In genomic region chr3R:21627752-21628151, dm6 we compare ENCODE assay signal across 1 fruit fly cellular context.
TF ChIP-seq lines count a peak whose summit lies in the region.

No protein-coding gene starts in this region.

TF ChIP-seq in whole organism, embryonic, 481 proteins besides CTCF, POLR2A, EP300 and RAD21 (continued from another document and continues in another):
- peak; percentile 64; the same call in 1 of the 2 replicates for TF ChIP-seq seq (GFP tag; IDR thresholded peaks at IDR 0.05; lab: Robert Waterston, UW)
- TF ChIP-seq CG14014 (GFP tag; IDR thresholded peaks at IDR 0.05; lab: Robert Waterston, UW), result peak; percentile 79
- TF ChIP-seq unpg (GFP tag; optimal IDR thresholded peaks at IDR 0.05; lab: Kevin White, UChicago), result peak; percentile 79
- TF ChIP-seq H15 (GFP tag; IDR thresholded peaks at IDR 0.05; lab: Robert Waterston, UW), result peak; percentile 53; the same call in 2 of the 3 replicates
- peak; percentile 32 for TF ChIP-seq CG4854 (GFP tag; optimal IDR thresholded peaks at IDR 0.05; lab: Kevin White, UChicago)
- peak; percentile 17 for TF ChIP-seq CG18476 (GFP tag; optimal IDR thresholded peaks at IDR 0.05; lab: Kevin White, UChicago)
- peak; percentile 29 for TF ChIP-seq Dip3 (GFP tag; optimal IDR thresholded peaks at IDR 0.05; lab: Kevin White, UChicago)
- TF ChIP-seq CG17361 (GFP tag; IDR thresholded peaks at IDR 0.05; lab: Robert Waterston, UW), result peak; percentile 74
- peak; percentile 68 for TF ChIP-seq CG8388 (GFP tag; optimal IDR thresholded peaks at IDR 0.05; lab: Kevin White, UChicago)
- TF ChIP-seq emc (GFP tag; optimal IDR thresholded peaks at IDR 0.05; lab: Kevin White, UChicago), result no peak
- TF ChIP-seq MESR4 (GFP tag; optimal IDR thresholded peaks at IDR 0.05; lab: Kevin White, UChicago), result no peak
- peak; percentile 70 for TF ChIP-seq CG10979 (tag; optimal IDR thresholded peaks at IDR 0.05; lab: Kevin White, UChicago)
- peak; percentile 81 for TF ChIP-seq CG7839 (tag; optimal IDR thresholded peaks at IDR 0.05; lab: Kevin White, UChicago)
- TF ChIP-seq Hr3 (GFP tag; optimal IDR thresholded peaks at IDR 0.05; lab: Kevin White, UChicago), result peak; percentile 53
- no peak for TF ChIP-seq CG2129 (GFP tag; IDR thresholded peaks at IDR 0.05; lab: Robert Waterston, UW; ENCODE audit: partially characterized antibody)
- TF ChIP-seq pb (GFP tag; optimal IDR thresholded peaks at IDR 0.05; lab: Kevin White, UChicago), result no peak
- TF ChIP-seq CG9876 (GFP tag; optimal IDR thresholded peaks at IDR 0.05; lab: Kevin White, UChicago), result no peak
- TF ChIP-seq dmrt99B (tag; optimal IDR thresholded peaks at IDR 0.05; lab: Kevin White, UChicago), result peak; percentile 65
- peak; percentile 39 for TF ChIP-seq gcm (GFP tag; optimal IDR thresholded peaks at IDR 0.05; lab: Kevin White, UChicago)
- TF ChIP-seq onecut (GFP tag; IDR thresholded peaks at IDR 0.05; lab: Robert Waterston, UW), result no peak; the same call in 1 of the 2 replicates
- peak; percentile 70 for TF ChIP-seq CG31224 (GFP tag; IDR thresholded peaks at IDR 0.05; lab: Robert Waterston, UW)
- peak; percentile 60 for TF ChIP-seq BtbVII (GFP tag; optimal IDR thresholded peaks at IDR 0.05; lab: Kevin White, UChicago)
- TF ChIP-seq CG10565 (GFP tag; optimal IDR thresholded peaks at IDR 0.05; lab: Kevin White, UChicago), result no peak
- TF ChIP-seq C15 (GFP tag; IDR thresholded peaks at IDR 0.05; lab: Robert Waterston, UW), result no peak
- TF ChIP-seq CG17912 (GFP tag; optimal IDR thresholded peaks at IDR 0.05; lab: Kevin White, UChicago), result no peak
- TF ChIP-seq Sry-β (GFP tag; optimal IDR thresholded peaks at IDR 0.05; lab: Kevin White, UChicago), result no peak
- TF ChIP-seq Atf3 (GFP tag; optimal IDR thresholded peaks at IDR 0.05; lab: Kevin White, UChicago), result no peak
- peak; percentile 67 for TF ChIP-seq CG12659 (GFP tag; optimal IDR thresholded peaks at IDR 0.05; lab: Kevin White, UChicago)
- TF ChIP-seq kni (GFP tag; optimal IDR thresholded peaks at IDR 0.05; lab: Kevin White, UChicago), result no peak
- TF ChIP-seq bcd (GFP tag; optimal IDR thresholded peaks at IDR 0.05; lab: Kevin White, UChicago), result peak; percentile 60
- TF ChIP-seq D (optimal IDR thresholded peaks at IDR 0.05; lab: Kevin White, UChicago), result no peak
- peak; percentile 34 for TF ChIP-seq D (GFP tag; optimal IDR thresholded peaks at IDR 0.05; lab: Kevin White, UChicago)
- TF ChIP-seq CG12299 (tag; optimal IDR thresholded peaks at IDR 0.05; lab: Kevin White, UChicago), result peak; percentile 41
- TF ChIP-seq ato (GFP tag; IDR thresholded peaks at IDR 0.05; lab: Robert Waterston, UW; ENCODE audit: partially characterized antibody), result no peak
- peak; percentile 45 for TF ChIP-seq ems (GFP tag; optimal IDR thresholded peaks at IDR 0.05; lab: Kevin White, UChicago)
- TF ChIP-seq HLH3B (GFP tag; IDR thresholded peaks at IDR 0.05; lab: Robert Waterston, UW), result peak; percentile 67
- peak; percentile 45 for TF ChIP-seq CG12942 (GFP tag; optimal IDR thresholded peaks at IDR 0.05; lab: Kevin White, UChicago)
- peak; percentile 87 for TF ChIP-seq sob (GFP tag; IDR thresholded peaks at IDR 0.05; lab: Robert Waterston, UW)
- no peak for TF ChIP-seq fd64A (GFP tag; optimal IDR thresholded peaks at IDR 0.05; lab: Kevin White, UChicago)
- no peak for TF ChIP-seq Neu2 (GFP tag; optimal IDR thresholded peaks at IDR 0.05; lab: Kevin White, UChicago; ENCODE audit: borderline replicate concordance)
- peak; percentile 85; the same call in 2 of the 3 replicates for TF ChIP-seq dysf (GFP tag; IDR thresholded peaks at IDR 0.05; lab: Robert Waterston, UW)
- no peak for TF ChIP-seq BEAF-32 (GFP tag; optimal IDR thresholded peaks at IDR 0.05; lab: Kevin White, UChicago)
- TF ChIP-seq CG14860 (GFP tag; IDR thresholded peaks at IDR 0.05; lab: Robert Waterston, UW; ENCODE audit: partially characterized antibody), result no peak
- TF ChIP-seq cas (GFP tag; IDR thresholded peaks at IDR 0.05; lab: Robert Waterston, UW), result 0 out of 2 replicates have a peak, but pooled peaks have one; percentile 43
- TF ChIP-seq caup (GFP tag; optimal IDR thresholded peaks at IDR 0.05; lab: Kevin White, UChicago; ENCODE audit: severe bottlenecking), result peak; percentile 76
- no peak for TF ChIP-seq bbx (GFP tag; IDR thresholded peaks at IDR 0.05; lab: Robert Waterston, UW; ENCODE audit: partially characterized antibody)
- TF ChIP-seq schlank (tag; optimal IDR thresholded peaks at IDR 0.05; lab: Kevin White, UChicago), result peak; percentile 36
- TF ChIP-seq CG10267 (tag; optimal IDR thresholded peaks at IDR 0.05; lab: Kevin White, UChicago), result peak; percentile 48
- TF ChIP-seq CG6254 (GFP tag; optimal IDR thresholded peaks at IDR 0.05; lab: Kevin White, UChicago), result peak; percentile 52
- TF ChIP-seq CG34376 (GFP tag; optimal IDR thresholded peaks at IDR 0.05; lab: Kevin White, UChicago), result no peak
- peak; percentile 56 for TF ChIP-seq CG6813 (GFP tag; optimal IDR thresholded peaks at IDR 0.05; lab: Kevin White, UChicago)
- no peak for TF ChIP-seq CG14965 (GFP tag; optimal IDR thresholded peaks at IDR 0.05; lab: Kevin White, UChicago; ENCODE audit: borderline replicate concordance)
- no peak for TF ChIP-seq pros (GFP tag; optimal IDR thresholded peaks at IDR 0.05; lab: Kevin White, UChicago)
- peak; percentile 53 for TF ChIP-seq nau (GFP tag; optimal IDR thresholded peaks at IDR 0.05; lab: Kevin White, UChicago)
- no peak for TF ChIP-seq CG6791 (GFP tag; IDR thresholded peaks at IDR 0.05; lab: Robert Waterston, UW; ENCODE audit: partially characterized antibody)
- TF ChIP-seq CG9215 (GFP tag; IDR thresholded peaks at IDR 0.05; lab: Robert Waterston, UW), result peak; percentile 55
- TF ChIP-seq fd102C (GFP tag; optimal IDR thresholded peaks at IDR 0.05; lab: Kevin White, UChicago), result no peak
- no peak for TF ChIP-seq Awh (GFP tag; IDR thresholded peaks at IDR 0.05; lab: Robert Waterston, UW)
- 0 out of 2 replicates have a peak, but pooled peaks have one; percentile 19 for TF ChIP-seq CG4404 (GFP tag; IDR thresholded peaks at IDR 0.05; lab: Robert Waterston, UW)
- TF ChIP-seq CG1024 (GFP tag; IDR thresholded peaks at IDR 0.05; lab: Robert Waterston, UW), result no peak
- peak; percentile 68 for TF ChIP-seq CG17359 (tag; optimal IDR thresholded peaks at IDR 0.05; lab: Kevin White, UChicago)
- TF ChIP-seq org-1 (GFP tag; optimal IDR thresholded peaks at IDR 0.05; lab: Kevin White, UChicago), result peak; percentile 36
- no peak for TF ChIP-seq abd-A (tag; optimal IDR thresholded peaks at IDR 0.05; lab: Kevin White, UChicago)
- TF ChIP-seq CG32532 (GFP tag; IDR thresholded peaks at IDR 0.05; lab: Robert Waterston, UW), result peak; percentile 84
- no peak for TF ChIP-seq sc (optimal IDR thresholded peaks at IDR 0.05; lab: Kevin White, UChicago)
- no peak for TF ChIP-seq sc (GFP tag; optimal IDR thresholded peaks at IDR 0.05; lab: Kevin White, UChicago)
- TF ChIP-seq HmgZ (tag; optimal IDR thresholded peaks at IDR 0.05; lab: Kevin White, UChicago), result peak; percentile 49
- TF ChIP-seq slp2 (GFP tag; optimal IDR thresholded peaks at IDR 0.05; lab: Kevin White, UChicago), result no peak
- TF ChIP-seq CkIIα-i1 (GFP tag; IDR thresholded peaks at IDR 0.05; lab: Robert Waterston, UW), result no peak
- no peak for TF ChIP-seq disco-r (GFP tag; optimal IDR thresholded peaks at IDR 0.05; lab: Kevin White, UChicago)
- TF ChIP-seq CG8089 (GFP tag; optimal IDR thresholded peaks at IDR 0.05; lab: Kevin White, UChicago), result no peak
- peak; percentile 57 for TF ChIP-seq zfh2 (GFP tag; optimal IDR thresholded peaks at IDR 0.05; lab: Kevin White, UChicago)
- no peak for TF ChIP-seq fru (optimal IDR thresholded peaks at IDR 0.05; lab: Kevin White, UChicago)
- peak; percentile 69 for TF ChIP-seq cwo (GFP tag; optimal IDR thresholded peaks at IDR 0.05; lab: Kevin White, UChicago)
- TF ChIP-seq Kr (GFP tag; optimal IDR thresholded peaks at IDR 0.05; lab: Kevin White, UChicago), result no peak
- TF ChIP-seq CG8765 (GFP tag; IDR thresholded peaks at IDR 0.05; lab: Robert Waterston, UW), result peak; percentile 52; the same call in 1 of the 2 replicates
- TF ChIP-seq CG13123 (GFP tag; optimal IDR thresholded peaks at IDR 0.05; lab: Kevin White, UChicago), result peak; percentile 9
- TF ChIP-seq ftz-f1 (GFP tag; optimal IDR thresholded peaks at IDR 0.05; lab: Kevin White, UChicago), result no peak
- peak; percentile 65 for TF ChIP-seq phol (tag; optimal IDR thresholded peaks at IDR 0.05; lab: Kevin White, UChicago)
- TF ChIP-seq fd3F (GFP tag; optimal IDR thresholded peaks at IDR 0.05; lab: Kevin White, UChicago), result peak; percentile 70
- TF ChIP-seq tin (GFP tag; optimal IDR thresholded peaks at IDR 0.05; lab: Kevin White, UChicago), result peak; percentile 48
- TF ChIP-seq amos (GFP tag; IDR thresholded peaks at IDR 0.05; lab: Robert Waterston, UW; ENCODE audit: partially characterized antibody), result no peak
- TF ChIP-seq Gsc (GFP tag; IDR thresholded peaks at IDR 0.05; lab: Robert Waterston, UW), result no peak
- TF ChIP-seq lov (optimal IDR thresholded peaks at IDR 0.05; lab: Kevin White, UChicago), result no peak
- TF ChIP-seq lov (GFP tag; IDR thresholded peaks at IDR 0.05; lab: Robert Waterston, UW), result no peak
- TF ChIP-seq Aef1 (GFP tag; IDR thresholded peaks at IDR 0.05; lab: Robert Waterston, UW), result peak; percentile 72
- TF ChIP-seq stc (GFP tag; IDR thresholded peaks at IDR 0.05; lab: Robert Waterston, UW), result 0 out of 2 replicates have a peak, but pooled peaks have one; percentile 11
- peak; percentile 64; the same call in 1 of the 3 replicates for TF ChIP-seq ken (GFP tag; IDR thresholded peaks at IDR 0.05; lab: Robert Waterston, UW)
- TF ChIP-seq TFAM (GFP tag; optimal IDR thresholded peaks at IDR 0.05; lab: Kevin White, UChicago), result peak; percentile 5
- peak; percentile 16 for TF ChIP-seq CG2202 (tag; optimal IDR thresholded peaks at IDR 0.05; lab: Kevin White, UChicago)
- TF ChIP-seq Opbp (GFP tag; IDR thresholded peaks at IDR 0.05; lab: Robert Waterston, UW; ENCODE audit: partially characterized antibody), result no peak
- peak; percentile 91 for TF ChIP-seq E2f1 (GFP tag; IDR thresholded peaks at IDR 0.05; lab: Robert Waterston, UW)
- peak; percentile 59 for TF ChIP-seq CG13424 (tag; optimal IDR thresholded peaks at IDR 0.05; lab: Kevin White, UChicago)
- TF ChIP-seq CG11723 (GFP tag; optimal IDR thresholded peaks at IDR 0.05; lab: Kevin White, UChicago), result peak; percentile 6
- peak; percentile 7 for TF ChIP-seq Lhr (GFP tag; optimal IDR thresholded peaks at IDR 0.05; lab: Kevin White, UChicago)
- TF ChIP-seq mld (GFP tag; IDR thresholded peaks at IDR 0.05; lab: Robert Waterston, UW; ENCODE audit: partially characterized antibody), result no peak
- TF ChIP-seq CG13775 (GFP tag; optimal IDR thresholded peaks at IDR 0.05; lab: Kevin White, UChicago), result peak; percentile 65
- TF ChIP-seq jing (GFP tag; optimal IDR thresholded peaks at IDR 0.05; lab: Kevin White, UChicago), result no peak
- peak; percentile 6 for TF ChIP-seq bab2 (GFP tag; optimal IDR thresholded peaks at IDR 0.05; lab: Kevin White, UChicago)
- peak; percentile 29 for TF ChIP-seq ATbp (GFP tag; optimal IDR thresholded peaks at IDR 0.05; lab: Kevin White, UChicago)
- no peak for TF ChIP-seq jigr1 (GFP tag; IDR thresholded peaks at IDR 0.05; lab: Robert Waterston, UW)
- TF ChIP-seq klu (GFP tag; IDR thresholded peaks at IDR 0.05; lab: Robert Waterston, UW), result peak; percentile 57
- TF ChIP-seq crol (GFP tag; IDR thresholded peaks at IDR 0.05; lab: Robert Waterston, UW), result peak; percentile 41; the same call in 1 of the 2 replicates
- TF ChIP-seq CG31365 (tag; optimal IDR thresholded peaks at IDR 0.05; lab: Kevin White, UChicago), result no peak
- TF ChIP-seq Ada2b (GFP tag; IDR thresholded peaks at IDR 0.05; lab: Robert Waterston, UW), result peak; percentile 82
- TF ChIP-seq Ptx1 (GFP tag; IDR thresholded peaks at IDR 0.05; lab: Robert Waterston, UW), result peak; percentile 74
- TF ChIP-seq CG10366 (GFP tag; IDR thresholded peaks at IDR 0.05; lab: Robert Waterston, UW), result peak; percentile 59
- peak; percentile 70 for TF ChIP-seq ind (GFP tag; optimal IDR thresholded peaks at IDR 0.05; lab: Kevin White, UChicago)
- 0 out of 2 replicates have a peak, but pooled peaks have one; percentile 48 for TF ChIP-seq gsb (GFP tag; IDR thresholded peaks at IDR 0.05; lab: Robert Waterston, UW)
- TF ChIP-seq Usf (GFP tag; optimal IDR thresholded peaks at IDR 0.05; lab: Kevin White, UChicago), result peak; percentile 35
- no peak for TF ChIP-seq yki (optimal IDR thresholded peaks at IDR 0.05; lab: Kevin White, UChicago)
- TF ChIP-seq CG10431 (GFP tag; optimal IDR thresholded peaks at IDR 0.05; lab: Kevin White, UChicago), result no peak
- TF ChIP-seq ttk (GFP tag; IDR thresholded peaks at IDR 0.05; lab: Robert Waterston, UW), result peak; percentile 59
- TF ChIP-seq Max (GFP tag; optimal IDR thresholded peaks at IDR 0.05; lab: Kevin White, UChicago), result peak; percentile 67
- TF ChIP-seq CG12071 (GFP tag; optimal IDR thresholded peaks at IDR 0.05; lab: Kevin White, UChicago), result peak; percentile 25
- no peak for TF ChIP-seq pita (GFP tag; optimal IDR thresholded peaks at IDR 0.05; lab: Kevin White, UChicago)
- TF ChIP-seq HLH54F (GFP tag; optimal IDR thresholded peaks at IDR 0.05; lab: Kevin White, UChicago), result no peak
- 0 out of 2 replicates have a peak, but pooled peaks have one; percentile 52 for TF ChIP-seq sim (GFP tag; IDR thresholded peaks at IDR 0.05; lab: Robert Waterston, UW)
- no peak for TF ChIP-seq toy (GFP tag; IDR thresholded peaks at IDR 0.05; lab: Robert Waterston, UW)
- no peak; the same call in 1 of the 2 replicates for TF ChIP-seq Ravus (GFP tag; IDR thresholded peaks at IDR 0.05; lab: Robert Waterston, UW)
- TF ChIP-seq salm (tag; optimal IDR thresholded peaks at IDR 0.05; lab: Kevin White, UChicago), result no peak
- 0 out of 3 replicates have a peak, but pooled peaks have one; percentile 18 for TF ChIP-seq gce (GFP tag; IDR thresholded peaks at IDR 0.05; lab: Robert Waterston, UW)
- no peak for TF ChIP-seq Myb (GFP tag; optimal IDR thresholded peaks at IDR 0.05; lab: Kevin White, UChicago)
- TF ChIP-seq CHES-1-like (GFP tag; optimal IDR thresholded peaks at IDR 0.05; lab: Kevin White, UChicago), result no peak
- peak; percentile 42 for TF ChIP-seq CG8359 (GFP tag; optimal IDR thresholded peaks at IDR 0.05; lab: Kevin White, UChicago; ENCODE audit: borderline replicate concordance)
- TF ChIP-seq CG15073 (GFP tag; optimal IDR thresholded peaks at IDR 0.05; lab: Kevin White, UChicago), result no peak
- no peak for TF ChIP-seq Camta (GFP tag; optimal IDR thresholded peaks at IDR 0.05; lab: Kevin White, UChicago)
- peak; percentile 15 for TF ChIP-seq CG1529 (GFP tag; optimal IDR thresholded peaks at IDR 0.05; lab: Kevin White, UChicago)
- TF ChIP-seq CG2120 (GFP tag; optimal IDR thresholded peaks at IDR 0.05; lab: Kevin White, UChicago), result peak; percentile 82
- TF ChIP-seq Bteb2 (GFP tag; optimal IDR thresholded peaks at IDR 0.05; lab: Kevin White, UChicago), result peak; percentile 20
- TF ChIP-seq lab (GFP tag; optimal IDR thresholded peaks at IDR 0.05; lab: Kevin White, UChicago), result peak; percentile 82
